Worm (Caenorhabditis elegans) whole organism, L3 larva: ENCODE data around the gene F20C5.7.

Source experiments
- R02D3.7 ChIP-seq: fragments of 150-350 bp; optimal IDR thresholded peaks from 2 replicates; lab custom pipeline; 2014; ENCODE audit warnings: missing biosample characterization, missing genetic modification characterization
- ZK546.5 ChIP-seq: sonication (generic microtip); optimal IDR thresholded peaks from 2 replicates; lab custom pipeline; 2017; ENCODE audit warnings: missing biosample characterization, missing genetic modification characterization
- ama-1 ChIP-seq: fragments of 150-350 bp; optimal IDR thresholded peaks from 2 replicates; lab custom pipeline; 2018
- egl-27 ChIP-seq: sonication (generic microtip); optimal IDR thresholded peaks from 4 replicates; lab custom pipeline; 2017; ENCODE audit warnings: missing biosample characterization, missing genetic modification reagents, missing genetic modification characterization
- elt-3 ChIP-seq, 3 experiments: fragments of 150-350 bp in 1 of 3; sonication (generic microtip) in 2 of 3; optimal IDR thresholded peaks; 2 replicates in 2 of 3; 4 replicates in 1 of 3; lab custom pipeline; 2014 to 2017; ENCODE audit warnings: missing biosample characterization in 3 of 3, missing genetic modification characterization in 3 of 3
- lin-15B ChIP-seq: fragments of 150-350 bp; optimal IDR thresholded peaks from 2 replicates; lab custom pipeline; 2014; ENCODE audit warnings: missing biosample characterization, missing genetic modification characterization
- lin-39 ChIP-seq: fragments of 150-350 bp; optimal IDR thresholded peaks from 2 replicates; lab custom pipeline; 2018; ENCODE audit warnings: missing biosample characterization, missing genetic modification reagents, missing genetic modification characterization
- nhr-12 ChIP-seq: fragments of 150-350 bp; optimal IDR thresholded peaks from 2 replicates; lab custom pipeline; 2014; ENCODE audit warnings: missing biosample characterization, missing genetic modification characterization
- nhr-76 ChIP-seq: fragments of 150-350 bp; sonication (generic microtip); optimal IDR thresholded peaks from 5 replicates; lab custom pipeline; 2014; ENCODE audit warnings: missing biosample characterization, missing genetic modification characterization
- skn-1 ChIP-seq: fragments of 150-350 bp; optimal IDR thresholded peaks from 2 replicates; lab custom pipeline; 2014; ENCODE audit warnings: missing biosample characterization, missing genetic modification characterization
- snpc-4 ChIP-seq: fragments of 150-350 bp; optimal IDR thresholded peaks from 2 replicates; lab custom pipeline; 2014; ENCODE audit warnings: missing biosample characterization, missing genetic modification characterization
- unc-62 ChIP-seq: fragments of 150-350 bp; sonication (generic microtip); optimal IDR thresholded peaks from 4 replicates; lab custom pipeline; 2014; ENCODE audit warnings: missing biosample characterization, missing genetic modification reagents, missing genetic modification characterization
- zag-1 ChIP-seq: fragments of 150-350 bp; optimal IDR thresholded peaks from 2 replicates; lab custom pipeline; 2014; ENCODE audit warnings: missing biosample characterization, missing genetic modification characterization
- ztf-11 ChIP-seq: fragments of 150-350 bp; optimal IDR thresholded peaks from 2 replicates; lab custom pipeline; 2014; ENCODE audit warnings: missing biosample characterization, missing genetic modification characterization

DNA sequence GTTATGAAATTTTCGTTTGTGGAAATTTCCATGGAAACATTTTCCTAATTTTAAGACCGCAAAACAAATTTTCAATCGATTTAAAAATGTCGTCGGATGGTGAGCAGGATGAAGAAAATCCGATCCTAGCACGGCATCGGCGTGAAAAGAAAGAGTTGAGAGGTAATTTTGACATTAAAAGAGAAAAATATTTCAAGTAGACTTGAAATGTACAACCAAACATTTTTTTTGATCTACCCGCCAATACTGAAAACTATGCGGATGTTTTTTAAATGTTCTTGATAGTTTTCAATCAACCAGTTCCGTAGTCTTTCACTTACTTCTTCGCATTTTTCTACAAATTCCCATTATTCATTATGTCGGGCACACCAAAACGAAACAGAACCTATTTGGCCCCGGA, 17.4 kb downstream of the F20C5.7 start, which contains the start of gene otub-3:
- TF ChIP-seq ZK546.5 (tag; lab: Kevin White, UChicago) (no peak), elt-3 (tag; optimal IDR thresholded peaks at IDR 0.05; lab: Kevin White, UChicago) (no peak), lin-39 (tag; lab: Kevin White, UChicago) (no peak), unc-62 (GFP tag; lab: Kevin White, UChicago) (no peak), skn-1 (tag; lab: Kevin White, UChicago) (no peak), snpc-4 (tag; lab: Kevin White, UChicago) (no peak), zag-1 (tag; lab: Kevin White, UChicago) (no peak), lin-15B (tag; lab: Kevin White, UChicago) (no peak), ztf-11 (tag; lab: Kevin White, UChicago) (no peak), nhr-76 (tag; lab: Kevin White, UChicago) (no peak), egl-27 (tag; lab: Kevin White, UChicago) (no peak), R02D3.7 (no peak), nhr-12 (no peak), ama-1 (lab: Kevin White, UChicago) (no peak)
